Worm (Caenorhabditis elegans): Measurements from ENCODE around the gene C56E10.3.

DNA sequence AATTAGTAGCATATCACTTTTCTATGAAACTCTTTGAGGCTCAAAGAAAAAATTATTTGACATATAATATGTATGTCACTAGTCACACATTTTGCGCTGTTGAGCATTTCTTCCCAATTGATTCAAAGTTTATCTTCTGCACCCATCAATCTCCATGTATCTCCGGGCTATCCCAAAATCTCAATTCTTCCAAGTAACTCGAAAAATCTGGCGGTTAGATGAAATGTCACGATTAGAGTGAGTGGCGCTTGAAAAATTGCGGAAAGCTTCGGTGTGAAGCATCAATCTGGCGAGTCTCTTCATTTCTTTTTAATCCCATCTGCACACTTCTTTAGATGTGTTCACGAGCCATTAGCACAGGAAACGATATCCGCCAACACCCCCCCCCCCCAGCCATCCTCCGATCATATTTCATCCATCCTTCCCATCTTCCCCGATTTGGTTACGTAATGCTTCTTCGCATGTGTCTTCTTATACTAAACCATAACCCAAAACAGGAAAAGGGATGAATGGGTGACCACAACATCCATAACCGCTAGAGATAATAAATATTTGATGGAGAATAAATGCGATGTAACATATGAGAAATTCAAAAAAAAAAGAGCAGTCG is 43.6 kb downstream of the C56E10.3 start:
- TF ChIP-seq ahr-1 (tag; optimal IDR thresholded peaks at IDR 0.05) (no peak), ttx-3 (tag; optimal IDR thresholded peaks at IDR 0.05) (no peak), ceh-45 (GFP tag; IDR thresholded peaks at IDR 0.05) (no peak), hlh-30 (tag; optimal IDR thresholded peaks at IDR 0.05; ENCODE audit: insufficient read depth) (no peak), ama-1 (optimal IDR thresholded peaks at IDR 0.05) (no peak), pha-4 (tag; optimal IDR thresholded peaks at IDR 0.05) (no peak), elt-4 (tag; optimal IDR thresholded peaks at IDR 0.05) (no peak), elt-2 (tag; optimal IDR thresholded peaks at IDR 0.05) (no peak), lim-6 (tag; optimal IDR thresholded peaks at IDR 0.05) (no peak), C08G9.2 (tag; optimal IDR thresholded peaks at IDR 0.05) (no peak), ceh-24 (tag; optimal IDR thresholded peaks at IDR 0.05) (no peak)

Measured in whole organism, late embryonic.